Worm (Caenorhabditis elegans) whole organism, L4 larva: Measurements from ENCODE around the gene tbb-1.
A peak's percentile ranks its signal among the peaks of the same experiment; 100 is the strongest.

ENCODE experiments used
- F10B5.3 ChIP-seq: sonication (generic microtip); optimal IDR thresholded peaks from 2 replicates; lab custom pipeline; 2016; ENCODE audit warnings: mild to moderate bottlenecking, missing genetic modification characterization, missing compliant biosample characterization
- F49E8.2 ChIP-seq: sonication (generic microtip); optimal IDR thresholded peaks from 2 replicates; lab custom pipeline; 2016; ENCODE audit warnings: missing compliant biosample characterization, mild to moderate bottlenecking, missing genetic modification characterization, borderline replicate concordance
- R02D3.7 ChIP-seq: fragments of 150-350 bp; sonication (generic microtip); optimal IDR thresholded peaks from 3 replicates; lab custom pipeline; 2014; ENCODE audit warnings: missing biosample characterization, missing genetic modification characterization
- T20F7.1 ChIP-seq: fragments of 200-800 bp; sonication (Bioruptor generic); optimal IDR thresholded peaks from 2 replicates; lab custom pipeline; 2018; ENCODE audit warnings: mild to moderate bottlenecking, missing genetic modification characterization, missing compliant biosample characterization
- aha-1 ChIP-seq: fragments of 150-350 bp; peaks from one replicate; lab custom pipeline; 2014; ENCODE audit warnings: missing biosample characterization, missing genetic modification characterization
- aly-2 ChIP-seq: sonication (generic microtip); optimal IDR thresholded peaks from 2 replicates; lab custom pipeline; 2018; ENCODE audit warnings: missing biosample characterization, missing genetic modification characterization
- ama-1 ChIP-seq: fragments of 150-350 bp; optimal IDR thresholded peaks from 2 replicates; lab custom pipeline; 2014; ENCODE audit warnings: inconsistent platforms, mixed read lengths
- attf-4 ChIP-seq: sonication (generic microtip); optimal IDR thresholded peaks from 3 replicates; lab custom pipeline; 2017; ENCODE audit warnings: missing biosample characterization, missing genetic modification characterization
- ceh-28 ChIP-seq: fragments of 150-350 bp; optimal IDR thresholded peaks from 2 replicates; lab custom pipeline; 2014; ENCODE audit warnings: missing biosample characterization, missing genetic modification reagents, missing genetic modification characterization
- ceh-62 ChIP-seq: sonication (generic microtip); optimal IDR thresholded peaks from 2 replicates; lab custom pipeline; 2017; ENCODE audit warnings: missing biosample characterization, missing genetic modification characterization
- ces-1 ChIP-seq: fragments of 150-350 bp; sonication (generic microtip); optimal IDR thresholded peaks from 4 replicates; lab custom pipeline; 2014; ENCODE audit warnings: missing biosample characterization, missing genetic modification reagents, missing genetic modification characterization
- daf-12 ChIP-seq: fragments of 150-350 bp; optimal IDR thresholded peaks from 2 replicates; lab custom pipeline; 2014; ENCODE audit warnings: missing biosample characterization, missing genetic modification reagents, missing genetic modification characterization
- dpl-1 ChIP-seq: fragments of 150-350 bp; optimal IDR thresholded peaks from 2 replicates; lab custom pipeline; 2014; ENCODE audit warnings: missing biosample characterization, missing genetic modification reagents, missing genetic modification characterization
- egl-27 ChIP-seq: sonication (generic microtip); optimal IDR thresholded peaks from 3 replicates; lab custom pipeline; 2017; ENCODE audit warnings: missing biosample characterization, missing genetic modification reagents, missing genetic modification characterization
- fkh-10 ChIP-seq: fragments of 150-350 bp; optimal IDR thresholded peaks from 2 replicates; lab custom pipeline; 2014; ENCODE audit warnings: missing biosample characterization, missing genetic modification reagents, missing genetic modification characterization
- fos-1 ChIP-seq: fragments of 150-350 bp; optimal IDR thresholded peaks from 2 replicates; lab custom pipeline; 2014; ENCODE audit warnings: missing biosample characterization, missing genetic modification characterization
- hif-1 ChIP-seq, 2 experiments: sonication (generic microtip); optimal IDR thresholded peaks; 2 replicates each; lab custom pipeline; 2016 to 2017; ENCODE audit warnings: missing compliant biosample characterization in 2 of 2, missing genetic modification characterization in 2 of 2, missing genetic modification reagents in 2 of 2, missing genotype in 2 of 2, mild to moderate bottlenecking in 1 of 2
- jun-1 ChIP-seq: fragments of 150-350 bp; optimal IDR thresholded peaks from 2 replicates; lab custom pipeline; 2014; ENCODE audit warnings: missing biosample characterization, missing genetic modification reagents, missing genetic modification characterization
- lim-7 ChIP-seq: fragments of 200-800 bp; sonication (Bioruptor generic); IDR thresholded peaks from 2 replicates; pipeline ENCODE4 v1.3.6; 2022; ENCODE audit warnings: missing genetic modification characterization, missing compliant biosample characterization
- lin-13 ChIP-seq: fragments of 150-350 bp; optimal IDR thresholded peaks from 2 replicates; lab custom pipeline; 2014; ENCODE audit warnings: missing biosample characterization, missing genetic modification reagents, missing genetic modification characterization
- lin-29 ChIP-seq: fragments of 200-800 bp; sonication (Bioruptor generic); IDR thresholded peaks from 2 replicates; pipeline ENCODE4 v1.3.6; 2022; ENCODE audit warnings: missing genetic modification reagents, missing genetic modification characterization, missing compliant biosample characterization
- madf-5 ChIP-seq, 2 experiments: fragments of 200-800 bp; sonication (Bioruptor generic); IDR thresholded peaks; 2 replicates each; pipeline ENCODE4 v1.3.6; 2022; ENCODE audit warnings: missing compliant biosample characterization in 2 of 2, missing genetic modification characterization in 2 of 2
- mdl-1 ChIP-seq, 2 experiments: fragments of 150-350 bp in 1 of 2; sonication (generic microtip) in 1 of 2; optimal IDR thresholded peaks; 2 replicates each; lab custom pipeline; 2014 to 2017; ENCODE audit warnings: missing biosample characterization in 2 of 2, missing genetic modification characterization in 2 of 2
- mxl-2 ChIP-seq: fragments of 200-800 bp; sonication (Bioruptor generic); conservative IDR thresholded peaks from 2 replicates; pipeline ENCODE4 v1.3.6; 2022; ENCODE audit warnings: missing genetic modification reagents, missing genetic modification characterization, missing compliant biosample characterization
- nhr-10 ChIP-seq: fragments of 150-350 bp; optimal IDR thresholded peaks from 2 replicates; lab custom pipeline; 2014; ENCODE audit warnings: missing biosample characterization, missing genetic modification characterization
- nhr-25 ChIP-seq: sonication (generic microtip); optimal IDR thresholded peaks from 2 replicates; lab custom pipeline; 2017; ENCODE audit warnings: missing genetic modification characterization, mild to moderate bottlenecking, missing compliant biosample characterization, antibody characterized with exemption, moderate library complexity, borderline replicate concordance; ENCODE audit not compliant: insufficient read depth
- nhr-42 ChIP-seq: fragments of 200-800 bp; sonication (Bioruptor generic); IDR thresholded peaks from 2 replicates; pipeline ENCODE4 v1.3.6; 2022; ENCODE audit warnings: missing genetic modification characterization, missing compliant biosample characterization
- nhr-6 ChIP-seq: fragments of 150-350 bp; optimal IDR thresholded peaks from 2 replicates; lab custom pipeline; 2014; ENCODE audit warnings: missing biosample characterization, missing genetic modification characterization
- nhr-77 ChIP-seq: fragments of 150-350 bp; optimal IDR thresholded peaks from 2 replicates; lab custom pipeline; 2014; ENCODE audit warnings: missing biosample characterization, missing genetic modification characterization
- php-3 ChIP-seq: fragments of 200-800 bp; sonication (Bioruptor generic); IDR thresholded peaks from 2 replicates; pipeline ENCODE4 v1.3.6; 2022; ENCODE audit warnings: missing genetic modification reagents, missing genetic modification characterization, missing compliant biosample characterization
- rbr-2 ChIP-seq: sonication (generic microtip); optimal IDR thresholded peaks from 2 replicates; lab custom pipeline; 2016; ENCODE audit warnings: missing genotype, missing genetic modification characterization, missing compliant biosample characterization
- saeg-2 ChIP-seq: fragments of 200-800 bp; sonication (Bioruptor generic); IDR thresholded peaks from 2 replicates; pipeline ENCODE4 v1.3.6; 2022; ENCODE audit warnings: missing genetic modification reagents, missing genetic modification characterization, missing compliant biosample characterization
- sdz-12 ChIP-seq: fragments of 200-800 bp; sonication (Bioruptor generic); optimal IDR thresholded peaks from 2 replicates; lab custom pipeline; 2018; ENCODE audit warnings: mild to moderate bottlenecking, missing genetic modification characterization, missing compliant biosample characterization
- set-16 ChIP-seq: fragments of 200-800 bp; sonication (Bioruptor generic); IDR thresholded peaks from 2 replicates; pipeline ENCODE4 v1.3.6; 2022; ENCODE audit warnings: missing genetic modification reagents, missing genetic modification characterization, missing compliant biosample characterization
- tra-1 ChIP-seq: fragments of 200-800 bp; sonication (Bioruptor generic); IDR thresholded peaks from 2 replicates; pipeline ENCODE4 v1.3.6; 2022; ENCODE audit warnings: missing genetic modification reagents, missing genetic modification characterization, missing compliant biosample characterization
- zfp-2 ChIP-seq: sonication (generic microtip); optimal IDR thresholded peaks from 2 replicates; lab custom pipeline; 2016; ENCODE audit warnings: mild to moderate bottlenecking, missing genetic modification characterization, missing compliant biosample characterization

Gene tbb-1

ce11 chrIII:10742382-10742860 is at the start of gene tbb-1, which contains the start of gene rib-2 (continued):
- peak; percentile 29 to 88 for TF ChIP-seq mdl-1 (tag; optimal IDR thresholded peaks at IDR 0.05; lab: Kevin White, UChicago)
- TF ChIP-seq saeg-2 (GFP tag; lab: Robert Waterston, UW): no peak
- TF ChIP-seq nhr-10 (tag; lab: Kevin White, UChicago): peak; percentile 68
- TF ChIP-seq sdz-12 (GFP tag; lab: Kevin White, UChicago): no peak

ce11 chrIII:10791233-10791632 is 49.0 kb upstream of the tbb-1 start:
- TF ChIP-seq rbr-2 (tag; lab: Kevin White, UChicago) (no peak), dpl-1 (GFP tag; lab: Kevin White, UChicago) (no peak), jun-1 (tag; lab: Kevin White, UChicago) (no peak), nhr-6 (tag; lab: Kevin White, UChicago) (no peak), aha-1 (tag; lab: Kevin White, UChicago) (peak; percentile 16), egl-27 (tag; lab: Kevin White, UChicago) (no peak), ceh-28 (tag; lab: Kevin White, UChicago) (peak; percentile 80), ama-1 (no peak), nhr-25 (tag; lab: Kevin White, UChicago) (no peak), nhr-42 (GFP tag; lab: Robert Waterston, UW) (no peak), lin-29 (GFP tag; lab: Robert Waterston, UW) (no peak)

- TF ChIP-seq madf-5 (GFP tag; IDR thresholded peaks at IDR 0.05; lab: Robert Waterston, UW) (no peak), R02D3.7 (tag; lab: Kevin White, UChicago) (no peak), F10B5.3 (tag; lab: Kevin White, UChicago) (no peak), dpl-1 (GFP tag; lab: Kevin White, UChicago) (no peak), tra-1 (GFP tag; lab: Robert Waterston, UW) (no peak), T20F7.1 (GFP tag; lab: Kevin White, UChicago) (no peak), lin-29 (GFP tag; lab: Robert Waterston, UW) (no peak)
Measured at ce11 chrIII:10783052-10783451, 40.8 kb upstream of the tbb-1 start.

ce11 chrIII:10781553-10781952 is 39.3 kb upstream of the tbb-1 start, which contains the start of gene ptr-19:
ptr-19 (plus strand) TSS chrIII:10781853.
- no peak for TF ChIP-seq ceh-62 (tag; lab: Kevin White, UChicago)
- TF ChIP-seq attf-4: no peak
- TF ChIP-seq hif-1 (tag; optimal IDR thresholded peaks at IDR 0.05; lab: Kevin White, UChicago): no peak
- no peak for TF ChIP-seq mxl-2
- TF ChIP-seq nhr-77 (tag; lab: Kevin White, UChicago): no peak
- TF ChIP-seq fos-1 (tag; lab: Kevin White, UChicago): no peak
- no peak for TF ChIP-seq dpl-1 (GFP tag; lab: Kevin White, UChicago)
- TF ChIP-seq F49E8.2: no peak
- no peak for TF ChIP-seq zfp-2 (tag; lab: Kevin White, UChicago)
- no peak for TF ChIP-seq set-16 (GFP tag; lab: Robert Waterston, UW)
- no peak for TF ChIP-seq php-3 (GFP tag; lab: Robert Waterston, UW)
- TF ChIP-seq lin-13 (GFP tag; lab: Kevin White, UChicago): no peak
- TF ChIP-seq daf-12: no peak
- no peak for TF ChIP-seq nhr-6 (tag; lab: Kevin White, UChicago)
- TF ChIP-seq lim-7: no peak
- no peak for TF ChIP-seq ces-1 (GFP tag; lab: Kevin White, UChicago)
- TF ChIP-seq F10B5.3 (tag; lab: Kevin White, UChicago): no peak
- no peak for TF ChIP-seq aly-2 (tag; lab: Kevin White, UChicago)
- TF ChIP-seq fkh-10 (GFP tag; lab: Kevin White, UChicago): no peak
